Fruit fly (Drosophila melanogaster): ENCODE results near the gene CG11723.

- no peak for TF ChIP-seq CG8478 (optimal IDR thresholded peaks at IDR 0.05)
- TF ChIP-seq CTCF (optimal IDR thresholded peaks at IDR 0.05): no peak
Observed at dm6 chr2L:2162729-2163567, 15.9 kb upstream of the CG11723 start.
